Worm (Caenorhabditis elegans): Measurements from ENCODE around the gene C29F5.8.
A peak's percentile ranks its signal among the peaks of the same experiment; 100 is the strongest.

The C29F5.8 gene

DNA sequence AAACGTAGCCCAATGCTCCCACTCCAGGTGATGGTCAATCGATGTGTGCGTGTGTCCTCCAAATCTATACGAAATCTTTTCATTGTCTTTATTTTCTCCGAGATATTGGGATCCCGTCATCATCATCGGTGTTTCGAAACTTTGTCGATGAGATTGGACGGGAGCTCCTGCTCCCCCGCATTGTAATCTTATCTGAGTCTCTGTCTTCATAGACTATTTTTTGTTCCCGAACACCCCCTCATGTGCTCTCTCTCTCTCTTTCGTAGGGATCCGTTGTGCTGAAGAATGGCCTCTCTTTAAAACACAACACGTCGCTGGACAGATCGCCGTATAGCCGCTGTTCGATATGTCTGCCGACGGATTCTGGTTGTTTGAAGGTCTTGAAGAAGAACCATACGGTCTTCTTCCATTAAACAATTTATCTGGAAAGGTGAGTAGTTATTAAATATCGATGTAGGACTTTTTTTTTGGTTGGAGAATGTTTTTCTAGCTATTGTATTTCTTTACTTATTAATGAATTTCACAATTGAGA lies 3.0 kb upstream of the C29F5.8 start, which contains the start of gene C29F5.1:
TSS of gene C29F5.1 (plus strand) at position 317 of the 532 bp plus-strand sequence.
- TF ChIP-seq unc-55 (GFP tag; optimal IDR thresholded peaks at IDR 0.05), result peak; percentile 9
- no peak for TF ChIP-seq ceh-34 (tag; optimal IDR thresholded peaks at IDR 0.05)
- TF ChIP-seq ceh-18 (tag; optimal IDR thresholded peaks at IDR 0.05), result peak; percentile 69
- no peak for TF ChIP-seq sox-4 (tag; optimal IDR thresholded peaks at IDR 0.05)
- peak; percentile 29 for TF ChIP-seq rnt-1 (tag; optimal IDR thresholded peaks at IDR 0.05)

DNA sequence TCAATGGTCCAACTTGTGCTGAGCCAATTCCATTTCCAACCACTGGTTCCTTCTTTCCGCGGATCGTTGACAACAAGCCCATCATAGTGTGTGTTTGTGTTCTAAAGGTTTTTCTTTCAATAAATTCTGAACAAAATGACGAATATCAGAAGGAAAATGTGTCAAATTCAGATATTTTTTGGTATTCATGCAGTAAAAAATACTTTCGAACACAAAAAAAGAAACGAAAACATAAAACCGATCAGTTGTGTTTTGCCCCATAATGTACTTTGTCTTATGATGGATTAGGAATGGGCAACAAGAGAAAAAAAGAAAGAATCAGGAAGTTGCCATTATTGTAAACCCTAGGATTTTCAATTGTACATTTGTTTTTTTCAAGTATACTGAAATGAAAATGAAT lies 3.0 kb downstream of the C29F5.8 start, which contains the start of gene glb-10:
TSS of gene glb-10 (minus strand) at position 101 of the 400 bp plus-strand sequence.
- TF ChIP-seq ztf-16 (tag; optimal IDR thresholded peaks at IDR 0.05) (no peak), ceh-22 (tag; optimal IDR thresholded peaks at IDR 0.05) (no peak), ceh-19 (GFP tag; optimal IDR thresholded peaks at IDR 0.05) (no peak), pqm-1 (tag; optimal IDR thresholded peaks at IDR 0.05) (no peak), ref-2 (tag; optimal IDR thresholded peaks at IDR 0.05) (no peak), nhr-11 (tag; optimal IDR thresholded peaks at IDR 0.05) (no peak), ceh-9 (tag; optimal IDR thresholded peaks at IDR 0.05) (no peak), pag-3 (tag; optimal IDR thresholded peaks at IDR 0.05; ENCODE audit: borderline replicate concordance) (no peak), hlh-8 (tag; optimal IDR thresholded peaks at IDR 0.05) (no peak)

DNA sequence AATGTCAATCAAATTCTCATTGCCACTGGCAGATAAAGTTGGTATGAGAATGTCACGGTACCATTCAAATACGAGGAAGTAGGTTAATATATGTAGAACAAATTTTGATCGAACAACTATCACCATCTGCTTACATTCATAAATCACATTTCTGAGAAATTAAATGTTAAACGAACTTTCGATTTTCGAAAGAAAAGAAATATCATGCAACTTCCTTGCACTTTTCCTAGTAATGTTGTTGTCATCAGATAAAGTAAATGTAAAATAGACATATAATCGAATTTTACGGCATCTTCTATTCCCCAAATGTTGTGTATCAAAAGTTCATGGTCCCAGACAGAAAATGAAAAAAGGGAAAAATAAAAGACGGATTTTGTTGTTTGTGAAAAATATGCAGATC lies 5.2 kb downstream of the C29F5.8 start:
- TF ChIP-seq ceh-19 (GFP tag; optimal IDR thresholded peaks at IDR 0.05) (no peak), dve-1 (tag; optimal IDR thresholded peaks at IDR 0.05) (no peak), ceh-9 (tag; optimal IDR thresholded peaks at IDR 0.05) (no peak), sox-4 (tag; optimal IDR thresholded peaks at IDR 0.05) (no peak), fkh-6 (tag; optimal IDR thresholded peaks at IDR 0.05) (no peak), nhr-232 (tag; optimal IDR thresholded peaks at IDR 0.05) (no peak), hlh-8 (tag; optimal IDR thresholded peaks at IDR 0.05) (no peak), syd-9 (tag; optimal IDR thresholded peaks at IDR 0.05) (no peak), ceh-34 (tag; optimal IDR thresholded peaks at IDR 0.05) (no peak), pax-1 (tag; optimal IDR thresholded peaks at IDR 0.05) (no peak), ceh-30 (tag; optimal IDR thresholded peaks at IDR 0.05) (no peak)

DNA sequence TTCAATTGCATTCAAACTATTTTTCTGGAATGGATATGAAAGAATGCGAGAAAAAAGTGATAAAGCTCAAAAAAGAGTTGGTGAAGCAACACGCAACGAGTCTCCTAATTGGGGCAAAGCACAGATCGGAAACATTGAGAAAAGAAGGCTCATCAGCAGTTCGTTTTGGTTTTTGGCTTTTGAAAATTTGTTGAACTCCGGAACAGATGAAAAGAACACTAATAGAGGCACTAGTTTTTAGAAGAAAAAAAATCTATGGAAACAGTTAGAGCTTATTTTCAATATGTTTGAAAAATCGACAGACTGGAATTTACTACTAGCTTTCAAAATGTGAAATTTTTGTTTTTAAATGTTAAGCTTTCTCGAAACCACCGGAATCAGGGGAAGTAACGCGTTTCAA lies 5.7 kb downstream of the C29F5.8 start:
- no peak for TF ChIP-seq rnt-1 (tag; optimal IDR thresholded peaks at IDR 0.05)
- TF ChIP-seq K02D7.2 (tag; optimal IDR thresholded peaks at IDR 0.05), result no peak
- no peak for TF ChIP-seq ceh-18 (tag; optimal IDR thresholded peaks at IDR 0.05)
- TF ChIP-seq mec-3 (tag; optimal IDR thresholded peaks at IDR 0.05; ENCODE audit: borderline replicate concordance), result no peak
- no peak for TF ChIP-seq tbx-2 (tag; optimal IDR thresholded peaks at IDR 0.05)
- no peak for TF ChIP-seq ttx-3 (tag; optimal IDR thresholded peaks at IDR 0.05)
- no peak for TF ChIP-seq ceh-2 (tag; optimal IDR thresholded peaks at IDR 0.05)
- TF ChIP-seq ceh-19 (GFP tag; optimal IDR thresholded peaks at IDR 0.05), result no peak
- TF ChIP-seq ceh-30 (tag; optimal IDR thresholded peaks at IDR 0.05), result no peak
- TF ChIP-seq nhr-232 (tag; optimal IDR thresholded peaks at IDR 0.05), result no peak
- TF ChIP-seq pqm-1 (tag; optimal IDR thresholded peaks at IDR 0.05), result no peak
- no peak for TF ChIP-seq pax-1 (tag; optimal IDR thresholded peaks at IDR 0.05)
- no peak for TF ChIP-seq hlh-13 (GFP tag; optimal IDR thresholded peaks at IDR 0.05)
- no peak for TF ChIP-seq T23F11.4 (GFP tag; optimal IDR thresholded peaks at IDR 0.05)
- no peak for TF ChIP-seq pha-4 (tag; optimal IDR thresholded peaks at IDR 0.05)

DNA sequence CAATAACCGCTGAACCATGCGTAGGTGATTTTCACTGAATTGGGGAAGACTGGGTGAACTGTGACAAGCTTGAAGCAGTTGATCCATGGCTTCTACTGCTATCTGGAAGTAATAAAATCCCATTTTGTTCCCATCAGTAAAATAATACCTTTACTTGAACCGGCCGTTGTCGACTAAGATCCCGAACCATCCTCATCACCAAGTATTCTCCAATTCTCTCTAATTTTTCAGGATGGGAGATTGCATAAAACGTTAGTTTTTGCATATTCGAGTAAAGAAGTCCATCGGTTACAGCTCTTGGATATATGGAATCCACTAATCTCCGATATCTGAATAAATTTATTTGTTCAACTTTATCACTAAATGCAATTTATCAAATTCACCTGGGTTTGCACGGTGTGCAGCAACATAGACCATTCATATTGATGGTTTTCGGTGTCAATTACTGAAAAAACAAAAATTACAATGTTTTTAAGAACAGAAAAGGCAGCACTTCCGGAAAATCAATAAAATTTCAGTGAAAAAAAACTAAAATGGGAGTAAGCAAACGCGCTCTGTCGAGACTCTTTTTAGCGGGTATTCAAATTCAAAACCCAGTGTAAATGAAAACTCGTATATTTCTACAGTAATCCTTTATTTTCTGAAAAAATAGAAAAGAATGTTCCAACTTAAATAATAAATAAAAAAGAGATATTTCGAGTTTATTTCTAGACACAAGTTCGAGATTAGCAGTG lies 14.6 kb downstream of the C29F5.8 start, which contains the start of gene efr-3:
TSS of gene efr-3 (minus strand) at position 505 of the 734 bp plus-strand sequence.
- TF ChIP-seq unc-42 (tag; optimal IDR thresholded peaks at IDR 0.05), result peak; percentile 6
- TF ChIP-seq sox-4 (tag; optimal IDR thresholded peaks at IDR 0.05), result no peak
- TF ChIP-seq ceh-48 (tag; optimal IDR thresholded peaks at IDR 0.05), result peak; percentile 90

DNA sequence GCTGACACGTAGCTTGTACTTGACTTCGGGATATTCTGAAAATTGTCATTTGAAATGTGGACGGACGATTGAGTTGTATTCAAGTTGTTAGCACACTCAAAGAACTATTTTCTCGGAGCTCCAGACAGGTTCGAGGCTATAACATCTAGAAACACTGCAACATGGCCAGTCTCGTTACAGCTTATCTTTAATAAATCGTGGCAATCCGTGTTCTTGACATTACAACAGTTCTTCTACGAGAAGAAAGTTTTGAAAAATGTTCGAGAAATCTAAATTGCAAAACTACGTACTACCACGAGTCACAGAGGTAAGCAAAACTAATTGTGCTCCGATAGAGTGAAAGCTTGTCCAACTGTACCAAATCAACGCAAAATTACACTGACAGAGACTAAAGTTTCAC lies 15.9 kb downstream of the C29F5.8 start:
- TF ChIP-seq zip-5 (tag; optimal IDR thresholded peaks at IDR 0.05) (no peak), pros-1 (tag; optimal IDR thresholded peaks at IDR 0.05) (no peak), hlh-6 (tag; optimal IDR thresholded peaks at IDR 0.05) (no peak), ceh-31 (tag; optimal IDR thresholded peaks at IDR 0.05) (no peak), pha-4 (tag; optimal IDR thresholded peaks at IDR 0.05) (no peak), lim-6 (tag; optimal IDR thresholded peaks at IDR 0.05) (no peak), sdc-2 (tag; optimal IDR thresholded peaks at IDR 0.05) (no peak), ceh-24 (tag; optimal IDR thresholded peaks at IDR 0.05) (no peak), ceh-22 (tag; optimal IDR thresholded peaks at IDR 0.05) (no peak), npax-4 (tag; optimal IDR thresholded peaks at IDR 0.05) (no peak), Y22D7AL.16 (tag; optimal IDR thresholded peaks at IDR 0.05) (no peak), unc-55 (GFP tag; optimal IDR thresholded peaks at IDR 0.05) (no peak), che-1 (tag; optimal IDR thresholded peaks at IDR 0.05) (no peak)

Measured in whole organism, late embryonic.